Worm (Caenorhabditis elegans) whole organism, L2 larva: Measurements from ENCODE around the gene srx-7.

Source experiments
- C34F6.9 ChIP-seq: fragments of 150-350 bp; optimal IDR thresholded peaks from 2 replicates; lab custom pipeline; 2014; ENCODE audit warnings: missing biosample characterization, missing genetic modification characterization
- F13H6.1 ChIP-seq: sonication (generic microtip); optimal IDR thresholded peaks from 2 replicates; lab custom pipeline; 2016; ENCODE audit warnings: missing genetic modification characterization, missing compliant biosample characterization
- R02D3.7 ChIP-seq: fragments of 150-350 bp; optimal IDR thresholded peaks from 2 replicates; lab custom pipeline; 2014; ENCODE audit warnings: missing biosample characterization, missing genetic modification characterization
- aly-2 ChIP-seq: fragments of 150-350 bp; optimal IDR thresholded peaks from 2 replicates; lab custom pipeline; 2014; ENCODE audit warnings: missing biosample characterization, missing genetic modification characterization
- ama-1 ChIP-seq: fragments of 150-350 bp; optimal IDR thresholded peaks from 2 replicates; lab custom pipeline; 2018; ENCODE audit warnings: inconsistent platforms
- blmp-1 ChIP-seq: sonication (generic microtip); optimal IDR thresholded peaks from 2 replicates; lab custom pipeline; 2017; ENCODE audit warnings: missing genetic modification characterization, mild to moderate bottlenecking, missing compliant biosample characterization, antibody characterized with exemption, moderate library complexity; ENCODE audit not compliant: insufficient read depth
- ceh-16 ChIP-seq: fragments of 150-350 bp; optimal IDR thresholded peaks from 2 replicates; lab custom pipeline; 2014; ENCODE audit warnings: missing biosample characterization, missing genetic modification characterization
- crh-2 ChIP-seq: sonication (generic microtip); optimal IDR thresholded peaks from 2 replicates; lab custom pipeline; 2017; ENCODE audit warnings: missing biosample characterization, missing genetic modification characterization
- dmd-4 ChIP-seq: sonication (generic microtip); optimal IDR thresholded peaks from 2 replicates; lab custom pipeline; 2017; ENCODE audit warnings: missing biosample characterization, missing genetic modification characterization
- elt-1 ChIP-seq: fragments of 150-350 bp; optimal IDR thresholded peaks from 2 replicates; lab custom pipeline; 2014; ENCODE audit warnings: missing biosample characterization, missing genetic modification characterization
- fos-1 ChIP-seq: fragments of 150-350 bp; optimal IDR thresholded peaks from 2 replicates; lab custom pipeline; 2014; ENCODE audit warnings: missing biosample characterization, missing genetic modification characterization
- gmeb-1 ChIP-seq: fragments of 150-350 bp; optimal IDR thresholded peaks from 2 replicates; lab custom pipeline; 2014; ENCODE audit warnings: missing biosample characterization, missing genetic modification characterization
- lin-11 ChIP-seq: fragments of 150-350 bp; sonication (generic microtip); optimal IDR thresholded peaks from 2 replicates; lab custom pipeline; 2014; ENCODE audit warnings: missing biosample characterization, missing genetic modification characterization, inconsistent platforms, mixed read lengths
- lin-13 ChIP-seq: fragments of 150-350 bp; optimal IDR thresholded peaks from 2 replicates; lab custom pipeline; 2014; ENCODE audit warnings: missing biosample characterization, missing genetic modification reagents, missing genetic modification characterization
- lsy-2 ChIP-seq, 2 experiments: fragments of 150-350 bp in 1 of 2; sonication (generic microtip) in 1 of 2; optimal IDR thresholded peaks; 2 replicates each; lab custom pipeline; 2014 to 2017; ENCODE audit warnings: missing biosample characterization in 2 of 2, missing genetic modification characterization in 2 of 2
- mab-5 ChIP-seq: fragments of 150-350 bp; optimal IDR thresholded peaks from 2 replicates; lab custom pipeline; 2014; ENCODE audit warnings: missing biosample characterization, missing genetic modification characterization
- nhr-11 ChIP-seq: fragments of 150-350 bp; optimal IDR thresholded peaks from 2 replicates; lab custom pipeline; 2014; ENCODE audit warnings: missing biosample characterization, missing genetic modification characterization
- nhr-12 ChIP-seq: fragments of 150-350 bp; optimal IDR thresholded peaks from 2 replicates; lab custom pipeline; 2014; ENCODE audit warnings: missing biosample characterization, missing genetic modification characterization
- nhr-129 ChIP-seq: fragments of 150-350 bp; optimal IDR thresholded peaks from 2 replicates; lab custom pipeline; 2014; ENCODE audit warnings: missing biosample characterization, missing genetic modification characterization
- nhr-21 ChIP-seq: fragments of 150-350 bp; optimal IDR thresholded peaks from 2 replicates; lab custom pipeline; 2014; ENCODE audit warnings: missing biosample characterization, missing genetic modification characterization
- nhr-23 ChIP-seq: fragments of 150-350 bp; optimal IDR thresholded peaks from 2 replicates; lab custom pipeline; 2014; ENCODE audit warnings: missing biosample characterization, missing genetic modification reagents, missing genetic modification characterization
- nhr-237 ChIP-seq: fragments of 150-350 bp; optimal IDR thresholded peaks from 2 replicates; lab custom pipeline; 2014; ENCODE audit warnings: missing biosample characterization, missing genetic modification characterization
- nhr-25 ChIP-seq: fragments of 150-350 bp; sonication (generic microtip); optimal IDR thresholded peaks from 3 replicates; lab custom pipeline; 2014; ENCODE audit warnings: missing biosample characterization, missing genetic modification characterization
- nhr-6 ChIP-seq: fragments of 150-350 bp; optimal IDR thresholded peaks from 2 replicates; lab custom pipeline; 2014; ENCODE audit warnings: missing biosample characterization, missing genetic modification characterization
- nhr-77 ChIP-seq: fragments of 150-350 bp; optimal IDR thresholded peaks from 2 replicates; lab custom pipeline; 2014; ENCODE audit warnings: missing biosample characterization, missing genetic modification characterization
- peb-1 ChIP-seq: fragments of 150-350 bp; optimal IDR thresholded peaks from 2 replicates; lab custom pipeline; 2014; ENCODE audit warnings: missing biosample characterization, missing genetic modification characterization
- sem-4 ChIP-seq: fragments of 150-350 bp; optimal IDR thresholded peaks from 2 replicates; lab custom pipeline; 2014; ENCODE audit warnings: missing biosample characterization, missing genetic modification reagents, missing genetic modification characterization
- sma-3 ChIP-seq: sonication (generic microtip); optimal IDR thresholded peaks from 2 replicates; lab custom pipeline; 2016; ENCODE audit warnings: missing genetic modification reagents, missing genetic modification characterization, missing compliant biosample characterization
- sma-9 ChIP-seq, 2 experiments: fragments of 150-350 bp in 1 of 2; sonication (generic microtip) in 1 of 2; optimal IDR thresholded peaks; 2 replicates each; lab custom pipeline; 2014 to 2016; ENCODE audit warnings: missing genetic modification characterization in 2 of 2, mild to moderate bottlenecking in 1 of 2, missing biosample characterization in 1 of 2, missing compliant biosample characterization in 1 of 2, missing genetic modification reagents in 1 of 2, moderate library complexity in 1 of 2
- snpc-4 ChIP-seq: fragments of 150-350 bp; optimal IDR thresholded peaks from 2 replicates; lab custom pipeline; 2014; ENCODE audit warnings: missing biosample characterization, missing genetic modification characterization
- unc-55 ChIP-seq: fragments of 150-350 bp; sonication (generic microtip); optimal IDR thresholded peaks from 3 replicates; lab custom pipeline; 2014; ENCODE audit warnings: missing biosample characterization, missing genetic modification reagents, missing genetic modification characterization
- unc-62 ChIP-seq: fragments of 150-350 bp; optimal IDR thresholded peaks from 2 replicates; lab custom pipeline; 2014; ENCODE audit warnings: missing biosample characterization, missing genetic modification reagents, missing genetic modification characterization
- zag-1 ChIP-seq: fragments of 150-350 bp; optimal IDR thresholded peaks from 2 replicates; lab custom pipeline; 2014; ENCODE audit warnings: missing biosample characterization, missing genetic modification characterization
- ztf-1 ChIP-seq: fragments of 200-800 bp; sonication (Bioruptor generic); conservative IDR thresholded peaks from 2 replicates; pipeline ENCODE4 v1.3.6; 2022; ENCODE audit warnings: missing genetic modification characterization, missing compliant biosample characterization
- ztf-11 ChIP-seq: sonication (generic microtip); optimal IDR thresholded peaks from 2 replicates; lab custom pipeline; 2017; ENCODE audit warnings: missing biosample characterization, missing genetic modification characterization
- ztf-4 ChIP-seq: fragments of 150-350 bp; optimal IDR thresholded peaks from 2 replicates; lab custom pipeline; 2014; ENCODE audit warnings: missing biosample characterization, missing genetic modification characterization

Gene srx-7

ce11 chrV:597823-598222 is 37.8 kb downstream of the srx-7 start (continued):
- TF ChIP-seq zag-1 (tag; lab: Kevin White, UChicago) (no peak), blmp-1 (no peak), unc-55 (no peak), nhr-21 (tag; lab: Kevin White, UChicago) (no peak), nhr-11 (tag; lab: Kevin White, UChicago) (no peak), ztf-11 (no peak), sem-4 (no peak)

ce11 chrV:598626-599025 is 38.6 kb downstream of the srx-7 start:
- no peak for TF ChIP-seq F13H6.1
- no peak for TF ChIP-seq ceh-16 (tag; lab: Kevin White, UChicago)
- TF ChIP-seq nhr-12 (tag; lab: Kevin White, UChicago) = no peak
- no peak for TF ChIP-seq peb-1
- TF ChIP-seq mab-5 = no peak
- TF ChIP-seq nhr-25 (tag; lab: Kevin White, UChicago) = no peak
- TF ChIP-seq, all 48 proteins: peak for 0

- TF ChIP-seq sma-9 (GFP tag; optimal IDR thresholded peaks at IDR 0.05; lab: Kevin White, UChicago) (peak; percentile 47), sma-9 (tag; optimal IDR thresholded peaks at IDR 0.05; lab: Kevin White, UChicago) (no peak), fos-1 (no peak), ceh-16 (tag; lab: Kevin White, UChicago) (peak; percentile 2), ztf-11 (no peak), ztf-1 (no peak), blmp-1 (no peak)
Measured at ce11 chrV:599783-600182, 39.8 kb downstream of the srx-7 start.

ce11 chrV:600231-600630 is 40.2 kb downstream of the srx-7 start, which contains the start of gene nhr-251:
Gene nhr-251, plus strand, starts transcription at chrV:600531.
- TF ChIP-seq R02D3.7 (tag; lab: Kevin White, UChicago) (no peak), fos-1 (no peak)

- TF ChIP-seq lsy-2 (tag; optimal IDR thresholded peaks at IDR 0.05; lab: Kevin White, UChicago) (no peak), nhr-21 (tag; lab: Kevin White, UChicago) (no peak), peb-1 (no peak), ceh-16 (tag; lab: Kevin White, UChicago) (no peak), nhr-237 (tag; lab: Kevin White, UChicago) (no peak), C34F6.9 (tag; lab: Kevin White, UChicago) (no peak), fos-1 (no peak), ztf-1 (no peak), ztf-4 (no peak), ama-1 (lab: Kevin White, UChicago) (no peak), unc-62 (GFP tag; lab: Kevin White, UChicago) (no peak), snpc-4 (tag; lab: Kevin White, UChicago) (no peak), blmp-1 (no peak), R02D3.7 (tag; lab: Kevin White, UChicago) (no peak), unc-55 (no peak), F13H6.1 (no peak), nhr-11 (tag; lab: Kevin White, UChicago) (no peak), dmd-4 (tag; lab: Kevin White, UChicago) (no peak), lin-13 (GFP tag; lab: Kevin White, UChicago) (no peak), sma-3 (GFP tag; lab: Kevin White, UChicago) (no peak)
Measured at ce11 chrV:604105-604504, 44.1 kb downstream of the srx-7 start, which contains the start of gene srlf-37. Gene srlf-37, minus strand, starts transcription at chrV:604205.

ce11 chrV:608844-609243 is 48.8 kb downstream of the srx-7 start, which contains the start of gene srw-109:
Gene srw-109, minus strand, starts transcription at chrV:608944.
- TF ChIP-seq sem-4 = no peak
- TF ChIP-seq crh-2 (tag; lab: Kevin White, UChicago) = no peak
- no peak for TF ChIP-seq nhr-25 (tag; lab: Kevin White, UChicago)
- no peak for TF ChIP-seq ceh-16 (tag; lab: Kevin White, UChicago)
- no peak for TF ChIP-seq mab-5
- no peak for TF ChIP-seq nhr-6 (tag; lab: Kevin White, UChicago)
- no peak for TF ChIP-seq sma-3 (GFP tag; lab: Kevin White, UChicago)
- TF ChIP-seq lsy-2 (tag; optimal IDR thresholded peaks at IDR 0.05; lab: Kevin White, UChicago) = no peak
- TF ChIP-seq ztf-1 = no peak
- no peak for TF ChIP-seq ztf-4
- no peak for TF ChIP-seq elt-1
- no peak for TF ChIP-seq lin-11 (tag; lab: Kevin White, UChicago)
- TF ChIP-seq aly-2 (tag; lab: Kevin White, UChicago) = no peak
- no peak for TF ChIP-seq nhr-23 (tag; lab: Kevin White, UChicago)
- no peak for TF ChIP-seq nhr-77
- no peak for TF ChIP-seq nhr-129 (tag; lab: Kevin White, UChicago)
- no peak for TF ChIP-seq gmeb-1 (tag; lab: Kevin White, UChicago)
- TF ChIP-seq, all 48 proteins: peak for 0
